Fruit fly (Drosophila melanogaster) whole organism, embryonic: ENCODE results near the gene Cpr11A.

Source experiments
- Ada2b ChIP-seq: fragments of 200-800 bp; sonication (Bioruptor generic); IDR thresholded peaks from 2 replicates; pipeline ENCODE4 v1.3.6; 2022; ENCODE audit warnings: missing biosample characterization, missing genetic modification characterization
- Bgb ChIP-seq: fragments of 200-800 bp; sonication (Bioruptor generic); IDR thresholded peaks from 2 replicates; pipeline ENCODE4 v1.3.6; 2022; ENCODE audit warnings: missing biosample characterization, missing genetic modification characterization; ENCODE audit not compliant: partially characterized antibody
- CG11695 ChIP-seq: fragments of 200-800 bp; sonication (Bioruptor generic); IDR thresholded peaks from 3 replicates; pipeline ENCODE4 v1.3.6; 2022; ENCODE audit warnings: missing biosample characterization, missing genetic modification characterization
- CG13287 ChIP-seq: fragments of 200-800 bp; sonication (Bioruptor generic); IDR thresholded peaks from 2 replicates; pipeline ENCODE4 v1.3.6; 2022; ENCODE audit warnings: missing biosample characterization, missing genetic modification characterization; ENCODE audit not compliant: partially characterized antibody
- CG13624 ChIP-seq: fragments of 200-800 bp; sonication (Bioruptor generic); optimal IDR thresholded peaks from 2 replicates; lab custom pipeline; 2016; ENCODE audit warnings: missing biosample characterization, missing genetic modification characterization
- CG14014 ChIP-seq: fragments of 200-800 bp; sonication (Bioruptor generic); IDR thresholded peaks from 2 replicates; pipeline ENCODE4 v1.3.6; 2022; ENCODE audit warnings: missing biosample characterization, missing genetic modification characterization
- CG1792 ChIP-seq: fragments of 200-800 bp; sonication (Bioruptor generic); optimal IDR thresholded peaks from 2 replicates; lab custom pipeline; 2016; ENCODE audit warnings: missing biosample characterization, missing genetic modification characterization
- CG18599 ChIP-seq: fragments of 200-800 bp; sonication (Bioruptor generic); optimal IDR thresholded peaks from 3 replicates; lab custom pipeline; 2017; ENCODE audit warnings: missing biosample characterization, missing genetic modification characterization, mild to moderate bottlenecking, moderate library complexity, missing genetic modification reagents
- CG2120 ChIP-seq: fragments of 200-800 bp; sonication (Bioruptor generic); optimal IDR thresholded peaks from 3 replicates; lab custom pipeline; 2016; ENCODE audit warnings: missing biosample characterization, missing genetic modification characterization
- CG2875 ChIP-seq: fragments of 200-800 bp; sonication (Bioruptor generic); optimal IDR thresholded peaks from 2 replicates; lab custom pipeline; 2017; ENCODE audit warnings: missing biosample characterization, mild to moderate bottlenecking, missing genetic modification characterization, missing genetic modification reagents
- CG2889 ChIP-seq: fragments of 200-800 bp; sonication (Bioruptor generic); IDR thresholded peaks from 3 replicates; pipeline ENCODE4 v1.3.6; 2022; ENCODE audit warnings: missing biosample characterization, missing genetic modification characterization
- CG3163 ChIP-seq: fragments of 200-800 bp; sonication (Bioruptor generic); optimal IDR thresholded peaks from 3 replicates; lab custom pipeline; 2016; ENCODE audit warnings: missing biosample characterization, missing genetic modification characterization
- CG34376 ChIP-seq: fragments of 200-800 bp; sonication (Bioruptor generic); optimal IDR thresholded peaks from 2 replicates; lab custom pipeline; 2018; ENCODE audit warnings: missing biosample characterization, mild to moderate bottlenecking, missing genetic modification characterization
- CG3847 ChIP-seq: fragments of 200-800 bp; sonication (Bioruptor generic); IDR thresholded peaks from 2 replicates; pipeline ENCODE4 v1.3.6; 2022; ENCODE audit warnings: missing biosample characterization, missing genetic modification characterization
- CG3995 ChIP-seq: fragments of 200-800 bp; sonication (Bioruptor generic); optimal IDR thresholded peaks from 3 replicates; lab custom pipeline; 2016; ENCODE audit warnings: missing biosample characterization, missing genetic modification characterization
- CG4328 ChIP-seq: fragments of 200-800 bp; sonication (Bioruptor generic); optimal IDR thresholded peaks from 3 replicates; lab custom pipeline; 2017; ENCODE audit warnings: missing biosample characterization, missing genetic modification reagents, missing genetic modification characterization
- CG43689 ChIP-seq: fragments of 200-800 bp; sonication (Bioruptor generic); IDR thresholded peaks from 2 replicates; pipeline ENCODE4 v1.3.6; 2022; ENCODE audit warnings: missing biosample characterization, missing genetic modification characterization
- CG7372 ChIP-seq: fragments of 200-800 bp; sonication (Bioruptor generic); IDR thresholded peaks from 2 replicates; pipeline ENCODE4 v1.3.6; 2022; ENCODE audit warnings: missing biosample characterization, missing genetic modification characterization
- CG8290 ChIP-seq, 3 experiments: fragments of 200-800 bp; sonication (Bioruptor generic); optimal IDR thresholded peaks; 2 replicates each; lab custom pipeline; 2016 to 2019; ENCODE audit warnings: missing biosample characterization in 3 of 3, missing genetic modification characterization in 3 of 3, mild to moderate bottlenecking in 2 of 3, moderate library complexity in 1 of 3
- Dp ChIP-seq: fragments of 200-800 bp; sonication (Bioruptor generic); optimal IDR thresholded peaks from 2 replicates; lab custom pipeline; 2018; ENCODE audit warnings: missing biosample characterization, mild to moderate bottlenecking, missing genetic modification characterization, moderate library complexity
- E2f2 ChIP-seq: fragments of 200-800 bp; sonication (Bioruptor generic); IDR thresholded peaks from 2 replicates; pipeline ENCODE4 v1.3.6; 2022; ENCODE audit warnings: missing biosample characterization, missing genetic modification characterization
- Ets65A ChIP-seq: fragments of 200-800 bp; sonication (Bioruptor generic); peaks from one replicate; lab custom pipeline; 2016; ENCODE audit warnings: missing biosample characterization, missing genetic modification characterization
- HHEX ChIP-seq: fragments of 200-800 bp; sonication (Bioruptor generic); optimal IDR thresholded peaks from 3 replicates; lab custom pipeline; 2017; ENCODE audit warnings: missing biosample characterization, mild to moderate bottlenecking, missing genetic modification characterization, missing genetic modification reagents
- Hr3 ChIP-seq: fragments of 200-800 bp; sonication (Bioruptor generic); optimal IDR thresholded peaks from 3 replicates; lab custom pipeline; 2016; ENCODE audit warnings: missing biosample characterization, missing genetic modification characterization
- Med ChIP-seq: fragments of 200-800 bp; sonication (Bioruptor generic); peaks from one replicate; lab custom pipeline; 2016; ENCODE audit warnings: missing biosample characterization, missing genetic modification characterization, mild to moderate bottlenecking, inconsistent platforms, moderate library complexity
- NFAT ChIP-seq: fragments of 200-800 bp; sonication (Bioruptor generic); IDR thresholded peaks from 2 replicates; pipeline ENCODE4 v1.3.6; 2022; ENCODE audit warnings: missing biosample characterization, missing genetic modification characterization
- Nf-YC ChIP-seq: fragments of 200-800 bp; optimal IDR thresholded peaks from 3 replicates; lab custom pipeline; 2019; ENCODE audit warnings: missing biosample characterization, mild to moderate bottlenecking, missing genetic modification characterization, moderate library complexity
- Oaz ChIP-seq: fragments of 200-800 bp; sonication (Bioruptor generic); IDR thresholded peaks from 2 replicates; pipeline ENCODE4 v1.3.6; 2022; ENCODE audit warnings: missing biosample characterization, missing genetic modification characterization
- Oli ChIP-seq: fragments of 200-800 bp; sonication (Bioruptor generic); optimal IDR thresholded peaks from 2 replicates; lab custom pipeline; 2018; ENCODE audit warnings: missing biosample characterization, mild to moderate bottlenecking, missing genetic modification characterization, moderate library complexity
- Rx ChIP-seq: fragments of 200-800 bp; sonication (Bioruptor generic); IDR thresholded peaks from 2 replicates; pipeline ENCODE4 v1.3.6; 2022; ENCODE audit warnings: missing biosample characterization, missing genetic modification characterization
- Sox100B ChIP-seq: fragments of 200-800 bp; sonication (Bioruptor generic); optimal IDR thresholded peaks from 3 replicates; lab custom pipeline; 2018; ENCODE audit warnings: missing biosample characterization, mild to moderate bottlenecking, missing genetic modification characterization
- ci ChIP-seq: fragments of 200-800 bp; sonication (Bioruptor generic); IDR thresholded peaks from 3 replicates; pipeline ENCODE4 v1.3.6; 2022; ENCODE audit warnings: missing biosample characterization, missing genetic modification characterization
- dati ChIP-seq: fragments of 200-800 bp; sonication (Bioruptor generic); IDR thresholded peaks from 2 replicates; pipeline ENCODE4 v1.3.6; 2022; ENCODE audit warnings: missing biosample characterization, missing genetic modification characterization
- ewg ChIP-seq: fragments of 200-800 bp; sonication (Bioruptor generic); optimal IDR thresholded peaks from 3 replicates; lab custom pipeline; 2017; ENCODE audit warnings: mild to moderate bottlenecking, missing biosample characterization, missing genetic modification reagents, missing genetic modification characterization
- ftz-f1 ChIP-seq: fragments of 200-800 bp; sonication (Bioruptor generic); optimal IDR thresholded peaks from 2 replicates; lab custom pipeline; 2016; ENCODE audit warnings: missing biosample characterization, missing genetic modification characterization
- her ChIP-seq: fragments of 200-800 bp; sonication (Bioruptor generic); optimal IDR thresholded peaks from 2 replicates; lab custom pipeline; 2016; ENCODE audit warnings: missing biosample characterization, missing genetic modification characterization
- lmd ChIP-seq: fragments of 200-800 bp; sonication (Bioruptor generic); IDR thresholded peaks from 2 replicates; pipeline ENCODE4 v1.3.6; 2022; ENCODE audit warnings: missing biosample characterization, missing genetic modification characterization
- mam ChIP-seq: fragments of 200-800 bp; sonication (Bioruptor generic); optimal IDR thresholded peaks from 3 replicates; lab custom pipeline; 2016; ENCODE audit warnings: missing biosample characterization, missing genetic modification characterization
- pzg ChIP-seq: fragments of 200-800 bp; sonication (Bioruptor generic); optimal IDR thresholded peaks from 3 replicates; lab custom pipeline; 2018; ENCODE audit warnings: missing biosample characterization, mild to moderate bottlenecking, missing genetic modification characterization, moderate library complexity
- rib ChIP-seq: fragments of 200-800 bp; sonication (Bioruptor generic); IDR thresholded peaks from 2 replicates; pipeline ENCODE4 v1.3.6; 2022; ENCODE audit warnings: missing biosample characterization, missing genetic modification characterization
- sd ChIP-seq: fragments of 200-800 bp; sonication (Bioruptor generic); optimal IDR thresholded peaks from 3 replicates; lab custom pipeline; 2018; ENCODE audit warnings: missing biosample characterization, mild to moderate bottlenecking, missing genetic modification characterization, moderate library complexity
- sens ChIP-seq: fragments of 200-800 bp; sonication (Bioruptor generic); peaks from one replicate; lab custom pipeline; 2016; ENCODE audit warnings: missing biosample characterization, missing genetic modification characterization
- sna ChIP-seq: fragments of 200-800 bp; sonication (Bioruptor generic); IDR thresholded peaks from 2 replicates; pipeline ENCODE4 v1.3.6; 2022; ENCODE audit warnings: missing biosample characterization, missing genetic modification characterization; ENCODE audit not compliant: partially characterized antibody
- so ChIP-seq: fragments of 200-800 bp; sonication (Bioruptor generic); IDR thresholded peaks from 3 replicates; pipeline ENCODE4 v1.3.6; 2022; ENCODE audit warnings: missing biosample characterization, missing genetic modification characterization
- sqz ChIP-seq: fragments of 200-800 bp; sonication (Bioruptor generic); optimal IDR thresholded peaks from 3 replicates; lab custom pipeline; 2018; ENCODE audit warnings: missing biosample characterization, mild to moderate bottlenecking, missing genetic modification characterization
- toy ChIP-seq: fragments of 200-800 bp; sonication (Bioruptor generic); IDR thresholded peaks from 2 replicates; pipeline ENCODE4 v1.3.6; 2022; ENCODE audit warnings: missing biosample characterization, missing genetic modification characterization
- vfl ChIP-seq: fragments of 200-800 bp; sonication (Bioruptor generic); optimal IDR thresholded peaks from 2 replicates; lab custom pipeline; 2016; ENCODE audit warnings: missing biosample characterization, missing genetic modification characterization
- vvl ChIP-seq: fragments of 200-800 bp; sonication (Bioruptor generic); IDR thresholded peaks from 2 replicates; pipeline ENCODE4 v1.3.6; 2022; ENCODE audit warnings: missing biosample characterization, missing genetic modification characterization

The Cpr11A gene

DNA sequence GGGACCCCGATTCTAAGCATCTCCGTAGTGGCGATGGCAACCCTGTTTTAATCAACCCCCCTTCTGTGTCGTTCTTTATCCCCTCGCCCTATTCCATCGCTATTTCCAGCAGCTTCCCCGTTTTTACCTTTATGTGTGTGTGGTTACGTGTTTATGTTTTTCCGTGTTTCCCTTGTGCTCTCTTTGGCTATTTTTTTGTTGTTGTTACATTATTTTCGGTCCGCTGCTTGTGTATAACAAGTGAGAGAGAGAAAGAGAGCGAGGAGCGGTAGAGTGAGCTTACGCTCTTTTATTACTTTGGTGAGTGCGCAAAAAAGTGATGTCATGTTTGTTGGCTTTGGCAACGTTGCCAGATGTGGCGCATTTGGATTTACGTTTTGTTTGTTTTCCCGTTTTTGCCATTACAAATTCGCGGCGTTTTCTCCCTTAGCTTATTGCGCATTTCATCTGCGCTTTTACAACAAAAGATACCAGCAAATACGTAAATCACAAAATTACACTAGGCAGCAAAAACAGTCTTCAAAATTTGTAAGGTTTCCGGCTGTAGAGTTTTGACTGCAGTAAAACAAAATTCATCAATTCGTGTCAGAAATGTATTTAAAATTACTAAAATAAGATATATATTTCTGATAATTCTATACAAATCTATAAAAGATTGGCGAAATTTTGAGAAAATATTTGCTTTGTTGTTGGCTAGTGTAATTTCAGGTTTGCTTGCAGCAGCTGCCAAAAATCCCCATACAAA, 16.4 kb upstream of the Cpr11A start (continued):
- TF ChIP-seq vvl: peak; percentile 79
- peak; percentile 52 for TF ChIP-seq Med (GFP tag; lab: Kevin White, UChicago)
- TF ChIP-seq CG2120 (GFP tag; lab: Kevin White, UChicago): peak; percentile 51
- TF ChIP-seq CG14014 (GFP tag; lab: Robert Waterston, UW): peak; percentile 15; the same call in 1 of the 2 replicates
- peak; percentile 56 for TF ChIP-seq HHEX
- no peak for TF ChIP-seq CG1792 (GFP tag; lab: Kevin White, UChicago)
- 0 out of 2 replicates have a peak, but pooled peaks have one; percentile 31 for TF ChIP-seq CG43689 (GFP tag; lab: Robert Waterston, UW)
- peak; percentile 59; the same call in 1 of the 2 replicates for TF ChIP-seq Ada2b (GFP tag; lab: Robert Waterston, UW)
- TF ChIP-seq sna (GFP tag; lab: Robert Waterston, UW): no peak
- no peak for TF ChIP-seq toy (GFP tag; lab: Robert Waterston, UW)
- peak; percentile 60 for TF ChIP-seq CG18599
- peak; percentile 11 for TF ChIP-seq mam (GFP tag; lab: Kevin White, UChicago)
- peak; percentile 91 for TF ChIP-seq sens (GFP tag; lab: Kevin White, UChicago)
- TF ChIP-seq Hr3 (GFP tag; lab: Kevin White, UChicago): peak; percentile 23
- no peak for TF ChIP-seq CG3995 (GFP tag; lab: Kevin White, UChicago)
- peak; percentile 39 for TF ChIP-seq CG4328 (GFP tag; lab: Kevin White, UChicago)
- peak; percentile 32 for TF ChIP-seq sd (tag; lab: Kevin White, UChicago)
- TF ChIP-seq CG11695 (GFP tag; lab: Robert Waterston, UW): peak; percentile 64
- TF ChIP-seq CG3163 (GFP tag; lab: Kevin White, UChicago): peak; percentile 61
- TF ChIP-seq so (GFP tag; lab: Robert Waterston, UW): peak; percentile 75; the same call in 2 of the 3 replicates
- TF ChIP-seq Rx (GFP tag; lab: Robert Waterston, UW): peak; percentile 59
- no peak for TF ChIP-seq vfl (GFP tag; lab: Kevin White, UChicago)
- peak; percentile 72 for TF ChIP-seq lmd (GFP tag; lab: Robert Waterston, UW)
- TF ChIP-seq dati: no peak
- peak; percentile 59; the same call in 1 of the 2 replicates for TF ChIP-seq E2f2 (GFP tag; lab: Robert Waterston, UW)

DNA sequence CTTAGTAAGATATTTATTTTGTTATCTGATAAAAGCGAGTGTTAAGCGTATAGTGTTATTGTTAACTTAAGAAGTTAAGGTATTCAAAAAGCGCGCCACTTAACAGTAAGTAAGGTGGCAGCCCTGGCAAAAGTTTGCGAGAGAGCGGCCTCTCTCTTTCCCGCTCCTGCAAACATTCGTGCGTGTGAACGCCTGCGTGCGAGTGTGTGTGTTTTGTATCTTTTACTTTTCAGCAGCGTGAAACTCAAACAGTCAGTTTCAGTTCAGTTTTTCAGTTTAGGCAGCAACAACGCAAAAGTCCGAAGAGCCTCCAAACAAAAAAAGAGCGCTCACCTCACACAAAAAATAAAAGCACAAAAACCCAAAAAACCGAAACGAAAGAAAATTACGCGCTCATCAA, 15.4 kb upstream of the Cpr11A start:
- 0 out of 3 replicates have a peak, but pooled peaks have one; percentile 45 for TF ChIP-seq ci
- TF ChIP-seq pzg (GFP tag; lab: Kevin White, UChicago): peak; percentile 12
- TF ChIP-seq Oli: no peak
- TF ChIP-seq sqz (GFP tag; lab: Kevin White, UChicago): peak; percentile 11
- peak; percentile 34; the same call in 1 of the 2 replicates for TF ChIP-seq Bgb (GFP tag; lab: Robert Waterston, UW)
- peak; percentile 0 for TF ChIP-seq Nf-YC (tag; lab: Kevin White, UChicago)
- no peak for TF ChIP-seq CG2889 (GFP tag; lab: Robert Waterston, UW)
- peak; percentile 16 for TF ChIP-seq sens (GFP tag; lab: Kevin White, UChicago)
- no peak for TF ChIP-seq CG2875 (GFP tag; lab: Kevin White, UChicago)
- TF ChIP-seq CG3847 (GFP tag; lab: Robert Waterston, UW): 0 out of 2 replicates have a peak, but pooled peaks have one; percentile 33
- no peak for TF ChIP-seq Sox100B
- TF ChIP-seq CG13624 (GFP tag; lab: Kevin White, UChicago): peak; percentile 30
- TF ChIP-seq ewg (GFP tag; lab: Kevin White, UChicago): peak; percentile 57
- TF ChIP-seq CG34376: peak; percentile 2
- no peak for TF ChIP-seq CG7372 (GFP tag; lab: Robert Waterston, UW)
- TF ChIP-seq Ets65A (GFP tag; lab: Kevin White, UChicago): no peak
- no peak for TF ChIP-seq ftz-f1 (GFP tag; lab: Kevin White, UChicago)
- TF ChIP-seq her (GFP tag; lab: Kevin White, UChicago): no peak
- TF ChIP-seq Dp (GFP tag; lab: Kevin White, UChicago): peak; percentile 65
- TF ChIP-seq CG8290 (GFP tag; optimal IDR thresholded peaks at IDR 0.05; lab: Kevin White, UChicago): no peak
- TF ChIP-seq CG8290 (tag; optimal IDR thresholded peaks at IDR 0.05; lab: Kevin White, UChicago): peak in 1 of 2 experiments; percentile 50
- TF ChIP-seq rib: peak; percentile 39; the same call in 1 of the 2 replicates
- TF ChIP-seq NFAT: peak; percentile 32; the same call in 1 of the 2 replicates
- peak; percentile 24; the same call in 1 of the 2 replicates for TF ChIP-seq CG13287 (GFP tag; lab: Robert Waterston, UW)
- TF ChIP-seq Med (GFP tag; lab: Kevin White, UChicago): peak; percentile 75
- TF ChIP-seq Oaz (GFP tag; lab: Robert Waterston, UW): no peak
